Worm (Caenorhabditis elegans) whole organism, L3 larva: ENCODE results near the gene nspb-12.

Experiments
- R02D3.7 ChIP-seq: fragments of 150-350 bp; optimal IDR thresholded peaks from 2 replicates; lab custom pipeline; 2014; ENCODE audit warnings: missing biosample characterization, missing genetic modification characterization
- ceh-28 ChIP-seq: fragments of 150-350 bp; optimal IDR thresholded peaks from 2 replicates; lab custom pipeline; 2014; ENCODE audit warnings: missing biosample characterization, missing genetic modification reagents, missing genetic modification characterization
- ceh-82 ChIP-seq: fragments of 150-350 bp; optimal IDR thresholded peaks from 2 replicates; lab custom pipeline; 2014; ENCODE audit warnings: missing biosample characterization, missing genetic modification characterization
- elt-3 ChIP-seq, 3 experiments: fragments of 150-350 bp in 1 of 3; sonication (generic microtip) in 2 of 3; optimal IDR thresholded peaks; 2 replicates in 2 of 3; 4 replicates in 1 of 3; lab custom pipeline; 2014 to 2017; ENCODE audit warnings: missing biosample characterization in 3 of 3, missing genetic modification characterization in 3 of 3
- fkh-10 ChIP-seq: sonication (generic microtip); optimal IDR thresholded peaks from 2 replicates; lab custom pipeline; 2017; ENCODE audit warnings: missing biosample characterization, missing genetic modification reagents, missing genetic modification characterization
- nhr-11 ChIP-seq: fragments of 150-350 bp; optimal IDR thresholded peaks from 2 replicates; lab custom pipeline; 2014; ENCODE audit warnings: missing biosample characterization, missing genetic modification characterization
- nhr-237 ChIP-seq: fragments of 150-350 bp; optimal IDR thresholded peaks from 2 replicates; lab custom pipeline; 2014; ENCODE audit warnings: missing biosample characterization, missing genetic modification characterization
- nhr-25 ChIP-seq: sonication (generic microtip); optimal IDR thresholded peaks from 2 replicates; lab custom pipeline; 2017; ENCODE audit warnings: missing biosample characterization, missing genetic modification characterization
- nhr-28 ChIP-seq: fragments of 150-350 bp; optimal IDR thresholded peaks from 2 replicates; lab custom pipeline; 2014; ENCODE audit warnings: missing biosample characterization, missing genetic modification characterization
- unc-62 ChIP-seq: fragments of 150-350 bp; sonication (generic microtip); optimal IDR thresholded peaks from 4 replicates; lab custom pipeline; 2014; ENCODE audit warnings: missing biosample characterization, missing genetic modification reagents, missing genetic modification characterization
- ztf-11 ChIP-seq: fragments of 150-350 bp; optimal IDR thresholded peaks from 2 replicates; lab custom pipeline; 2014; ENCODE audit warnings: missing biosample characterization, missing genetic modification characterization
- ztf-4 ChIP-seq: fragments of 150-350 bp; optimal IDR thresholded peaks from 2 replicates; lab custom pipeline; 2014; ENCODE audit warnings: missing biosample characterization, missing genetic modification characterization

ce11 chrIII:5573694-5574093 is 5.1 kb upstream of the nspb-12 start, which contains the start of gene molo-1:
- TF ChIP-seq ztf-4 (tag; lab: Kevin White, UChicago), result no peak
- no peak for TF ChIP-seq fkh-10 (GFP tag; lab: Kevin White, UChicago)
- TF ChIP-seq R02D3.7 (tag; lab: Kevin White, UChicago), result no peak
- TF ChIP-seq ceh-82, result no peak
- no peak for TF ChIP-seq nhr-237 (tag; lab: Kevin White, UChicago)
- TF ChIP-seq ztf-11, result no peak
- TF ChIP-seq ceh-28 (tag; lab: Kevin White, UChicago), result no peak
- no peak for TF ChIP-seq elt-3 (tag; optimal IDR thresholded peaks at IDR 0.05; lab: Kevin White, UChicago)
- TF ChIP-seq nhr-25 (tag; lab: Kevin White, UChicago), result no peak
- TF ChIP-seq nhr-11 (tag; lab: Kevin White, UChicago), result no peak
- TF ChIP-seq nhr-28 (tag; lab: Kevin White, UChicago), result no peak
- no peak for TF ChIP-seq unc-62
